Fruit fly (Drosophila melanogaster) whole organism, embryonic: ENCODE results near the gene CG15262.
A peak's percentile ranks its signal among the peaks of the same experiment; 100 is the strongest.

Experiments used
- ATbp ChIP-seq: fragments of 200-800 bp; sonication (Bioruptor generic); optimal IDR thresholded peaks from 2 replicates; lab custom pipeline; 2017; ENCODE audit warnings: missing biosample characterization, mild to moderate bottlenecking, missing genetic modification characterization, missing genetic modification reagents
- Atf6 ChIP-seq: fragments of 200-800 bp; sonication (Bioruptor generic); IDR thresholded peaks from 2 replicates; pipeline ENCODE4 v1.3.6; 2022; ENCODE audit warnings: missing biosample characterization, missing genetic modification characterization
- CG10431 ChIP-seq: fragments of 200-800 bp; sonication (Bioruptor generic); optimal IDR thresholded peaks from 3 replicates; lab custom pipeline; 2018; ENCODE audit warnings: missing biosample characterization, mild to moderate bottlenecking, missing genetic modification characterization
- CG10979 ChIP-seq: fragments of 200-800 bp; sonication (Bioruptor generic); optimal IDR thresholded peaks from 2 replicates; lab custom pipeline; 2018; ENCODE audit warnings: missing biosample characterization, mild to moderate bottlenecking, missing genetic modification characterization, moderate library complexity
- CG11093 ChIP-seq: fragments of 200-800 bp; sonication (Bioruptor generic); IDR thresholded peaks from 3 replicates; pipeline ENCODE4 v1.3.6; 2022; ENCODE audit warnings: missing biosample characterization, missing genetic modification characterization
- CG12219 ChIP-seq: fragments of 200-800 bp; sonication (Bioruptor generic); optimal IDR thresholded peaks from 3 replicates; lab custom pipeline; 2018; ENCODE audit warnings: missing biosample characterization, mild to moderate bottlenecking, missing genetic modification characterization
- CG1233 ChIP-seq: fragments of 200-800 bp; sonication (Bioruptor generic); optimal IDR thresholded peaks from 4 replicates; lab custom pipeline; 2018; ENCODE audit warnings: missing biosample characterization, mild to moderate bottlenecking, missing genetic modification characterization
- CG15696 ChIP-seq: fragments of 200-800 bp; sonication (Bioruptor generic); optimal IDR thresholded peaks from 2 replicates; lab custom pipeline; 2019; ENCODE audit warnings: missing biosample characterization, mild to moderate bottlenecking, missing genetic modification characterization, moderate library complexity
- CG16779 ChIP-seq: fragments of 200-800 bp; sonication (Bioruptor generic); IDR thresholded peaks from 2 replicates; pipeline ENCODE4 v1.3.6; 2022; ENCODE audit warnings: missing biosample characterization, missing genetic modification characterization
- CG17385 ChIP-seq: fragments of 200-800 bp; sonication (Bioruptor generic); optimal IDR thresholded peaks from 3 replicates; lab custom pipeline; 2018; ENCODE audit warnings: missing biosample characterization, mild to moderate bottlenecking, missing genetic modification characterization
- CG17568 ChIP-seq: fragments of 200-800 bp; sonication (Bioruptor generic); optimal IDR thresholded peaks from 2 replicates; lab custom pipeline; 2018; ENCODE audit warnings: missing biosample characterization, mild to moderate bottlenecking, missing genetic modification characterization, moderate library complexity
- CG30020 ChIP-seq: fragments of 200-800 bp; optimal IDR thresholded peaks from 2 replicates; lab custom pipeline; 2019; ENCODE audit warnings: missing biosample characterization, mild to moderate bottlenecking, missing genetic modification characterization, moderate library complexity
- CG3838 ChIP-seq: fragments of 200-800 bp; sonication (Bioruptor generic); optimal IDR thresholded peaks from 3 replicates; lab custom pipeline; 2016; ENCODE audit warnings: missing biosample characterization, missing genetic modification characterization
- CG4360 ChIP-seq: fragments of 200-800 bp; sonication (Bioruptor generic); IDR thresholded peaks from 2 replicates; pipeline ENCODE4 v1.3.6; 2022; ENCODE audit warnings: missing biosample characterization, missing genetic modification characterization
- CG6254 ChIP-seq: fragments of 200-800 bp; sonication (Bioruptor generic); optimal IDR thresholded peaks from 3 replicates; lab custom pipeline; 2017; ENCODE audit warnings: mild to moderate bottlenecking, missing biosample characterization, missing genetic modification reagents, missing genetic modification characterization
- CG7372 ChIP-seq: fragments of 200-800 bp; sonication (Bioruptor generic); IDR thresholded peaks from 2 replicates; pipeline ENCODE4 v1.3.6; 2022; ENCODE audit warnings: missing biosample characterization, missing genetic modification characterization
- CG9727 ChIP-seq: fragments of 200-800 bp; sonication (Bioruptor generic); optimal IDR thresholded peaks from 3 replicates; lab custom pipeline; 2017; ENCODE audit warnings: missing biosample characterization, mild to moderate bottlenecking, missing genetic modification characterization
- Doc2 ChIP-seq: fragments of 200-800 bp; sonication (Bioruptor generic); IDR thresholded peaks from 2 replicates; pipeline ENCODE4 v1.3.6; 2022; ENCODE audit warnings: missing biosample characterization, missing genetic modification characterization
- Drgx ChIP-seq: fragments of 200-800 bp; sonication (Bioruptor generic); IDR thresholded peaks from 2 replicates; pipeline ENCODE4 v1.3.6; 2022; ENCODE audit warnings: missing biosample characterization, missing genetic modification characterization
- E2f2 ChIP-seq: fragments of 200-800 bp; sonication (Bioruptor generic); IDR thresholded peaks from 2 replicates; pipeline ENCODE4 v1.3.6; 2022; ENCODE audit warnings: missing biosample characterization, missing genetic modification characterization
- HmgZ ChIP-seq: fragments of 200-800 bp; sonication (Bioruptor generic); optimal IDR thresholded peaks from 2 replicates; lab custom pipeline; 2018; ENCODE audit warnings: missing biosample characterization, mild to moderate bottlenecking, missing genetic modification characterization
- Jarid2 ChIP-seq: fragments of 200-800 bp; sonication (Bioruptor generic); optimal IDR thresholded peaks from 3 replicates; lab custom pipeline; 2017; ENCODE audit warnings: mild to moderate bottlenecking, missing biosample characterization, missing genetic modification reagents, missing genetic modification characterization
- Lpt ChIP-seq: fragments of >200 bp; optimal IDR thresholded peaks from 2 replicates; lab custom pipeline; 2018; ENCODE audit warnings: missing biosample characterization, missing genetic modification characterization
- MBD-R2 ChIP-seq: fragments of 200-800 bp; sonication (Bioruptor generic); IDR thresholded peaks from 2 replicates; pipeline ENCODE4 v1.3.6; 2022; ENCODE audit warnings: missing biosample characterization, missing genetic modification characterization
- Max ChIP-seq: fragments of 200-800 bp; sonication (Bioruptor generic); optimal IDR thresholded peaks from 2 replicates; lab custom pipeline; 2016; ENCODE audit warnings: missing biosample characterization, mild to moderate bottlenecking, missing genetic modification characterization
- Meics ChIP-seq: fragments of 200-800 bp; sonication (Bioruptor generic); optimal IDR thresholded peaks from 2 replicates; lab custom pipeline; 2017; ENCODE audit warnings: missing biosample characterization, mild to moderate bottlenecking, missing genetic modification characterization
- Myb ChIP-seq: fragments of 200-800 bp; sonication (Bioruptor generic); optimal IDR thresholded peaks from 2 replicates; lab custom pipeline; 2016; ENCODE audit warnings: missing biosample characterization, missing genetic modification characterization
- Nf-YA ChIP-seq: fragments of 200-800 bp; sonication (Bioruptor generic); IDR thresholded peaks from 2 replicates; pipeline ENCODE4 v1.3.6; 2022; ENCODE audit warnings: missing biosample characterization, missing genetic modification characterization
- NfI ChIP-seq: fragments of 200-800 bp; sonication (Bioruptor generic); optimal IDR thresholded peaks from 3 replicates; lab custom pipeline; 2018; ENCODE audit warnings: missing biosample characterization, mild to moderate bottlenecking, missing genetic modification characterization, moderate library complexity
- Rx ChIP-seq: fragments of 200-800 bp; sonication (Bioruptor generic); IDR thresholded peaks from 2 replicates; pipeline ENCODE4 v1.3.6; 2022; ENCODE audit warnings: missing biosample characterization, missing genetic modification characterization
- Sox100B ChIP-seq: fragments of 200-800 bp; sonication (Bioruptor generic); optimal IDR thresholded peaks from 3 replicates; lab custom pipeline; 2018; ENCODE audit warnings: missing biosample characterization, mild to moderate bottlenecking, missing genetic modification characterization
- Tbp ChIP-seq: fragments of >200 bp; optimal IDR thresholded peaks from 2 replicates; lab custom pipeline; 2018; ENCODE audit warnings: missing biosample characterization, missing genetic modification characterization
- bcd ChIP-seq: fragments of 200-800 bp; sonication (Bioruptor generic); optimal IDR thresholded peaks from 2 replicates; lab custom pipeline; 2017; ENCODE audit warnings: missing biosample characterization, mild to moderate bottlenecking, missing genetic modification characterization
- bigmax ChIP-seq: fragments of 200-800 bp; sonication (Bioruptor generic); optimal IDR thresholded peaks from 2 replicates; lab custom pipeline; 2018; ENCODE audit warnings: missing biosample characterization, mild to moderate bottlenecking, missing genetic modification characterization
- ci ChIP-seq: fragments of 200-800 bp; sonication (Bioruptor generic); IDR thresholded peaks from 3 replicates; pipeline ENCODE4 v1.3.6; 2022; ENCODE audit warnings: missing biosample characterization, missing genetic modification characterization
- dm ChIP-seq: fragments of 200-800 bp; sonication (Bioruptor generic); optimal IDR thresholded peaks from 3 replicates; lab custom pipeline; 2016; ENCODE audit warnings: missing biosample characterization, missing genetic modification characterization
- ewg ChIP-seq: fragments of 200-800 bp; sonication (Bioruptor generic); optimal IDR thresholded peaks from 3 replicates; lab custom pipeline; 2017; ENCODE audit warnings: mild to moderate bottlenecking, missing biosample characterization, missing genetic modification reagents, missing genetic modification characterization
- gfzf ChIP-seq: fragments of 200-800 bp; sonication (Bioruptor generic); optimal IDR thresholded peaks from 2 replicates; lab custom pipeline; 2016; ENCODE audit warnings: missing biosample characterization, mild to moderate bottlenecking, missing genetic modification characterization, moderate library complexity
- insv ChIP-seq, 2 experiments: fragments of 200-800 bp; sonication (Bioruptor generic); optimal IDR thresholded peaks; 3 replicates each; lab custom pipeline; 2016 to 2018; ENCODE audit warnings: missing biosample characterization in 2 of 2, missing genetic modification characterization in 2 of 2
- kni ChIP-seq: fragments of 200-800 bp; sonication (Bioruptor generic); optimal IDR thresholded peaks from 3 replicates; lab custom pipeline; 2017; ENCODE audit warnings: mild to moderate bottlenecking, missing biosample characterization, missing genetic modification reagents, missing genetic modification characterization
- lilli ChIP-seq: fragments of 200-800 bp; sonication (Bioruptor generic); optimal IDR thresholded peaks from 3 replicates; lab custom pipeline; 2016; ENCODE audit warnings: missing biosample characterization, missing genetic modification characterization
- mld ChIP-seq: fragments of 200-800 bp; sonication (Bioruptor generic); IDR thresholded peaks from 3 replicates; pipeline ENCODE4 v1.3.6; 2022; ENCODE audit warnings: missing biosample characterization, missing genetic modification characterization; ENCODE audit not compliant: partially characterized antibody
- oc ChIP-seq: fragments of 200-800 bp; sonication (Bioruptor generic); optimal IDR thresholded peaks from 2 replicates; lab custom pipeline; 2018; ENCODE audit warnings: missing biosample characterization, mild to moderate bottlenecking, missing genetic modification characterization, moderate library complexity
- pb ChIP-seq: fragments of 200-800 bp; sonication (Bioruptor generic); optimal IDR thresholded peaks from 3 replicates; lab custom pipeline; 2016; ENCODE audit warnings: missing biosample characterization, missing genetic modification characterization
- seq ChIP-seq: fragments of 200-800 bp; sonication (Bioruptor generic); IDR thresholded peaks from 2 replicates; pipeline ENCODE4 v1.3.6; 2022; ENCODE audit warnings: missing biosample characterization, missing genetic modification characterization
- trem ChIP-seq: fragments of 200-800 bp; optimal IDR thresholded peaks from 3 replicates; lab custom pipeline; 2019; ENCODE audit warnings: missing biosample characterization, mild to moderate bottlenecking, missing genetic modification characterization, moderate library complexity
- unc-4 ChIP-seq: fragments of 200-800 bp; sonication (Bioruptor generic); IDR thresholded peaks from 2 replicates; pipeline ENCODE4 v1.3.6; 2022; ENCODE audit warnings: missing biosample characterization, missing genetic modification characterization; ENCODE audit not compliant: partially characterized antibody
- wor ChIP-seq: fragments of 200-800 bp; sonication (Bioruptor generic); IDR thresholded peaks from 2 replicates; pipeline ENCODE4 v1.3.6; 2022; ENCODE audit warnings: missing biosample characterization, missing genetic modification characterization
- yki ChIP-seq: fragments of >200 bp; optimal IDR thresholded peaks from 3 replicates; lab custom pipeline; 2018
- z ChIP-seq: fragments of 200-800 bp; sonication (Bioruptor generic); IDR thresholded peaks from 3 replicates; pipeline ENCODE4 v1.3.6; 2022; ENCODE audit warnings: missing biosample characterization, missing genetic modification characterization

The CG15262 gene

DNA sequence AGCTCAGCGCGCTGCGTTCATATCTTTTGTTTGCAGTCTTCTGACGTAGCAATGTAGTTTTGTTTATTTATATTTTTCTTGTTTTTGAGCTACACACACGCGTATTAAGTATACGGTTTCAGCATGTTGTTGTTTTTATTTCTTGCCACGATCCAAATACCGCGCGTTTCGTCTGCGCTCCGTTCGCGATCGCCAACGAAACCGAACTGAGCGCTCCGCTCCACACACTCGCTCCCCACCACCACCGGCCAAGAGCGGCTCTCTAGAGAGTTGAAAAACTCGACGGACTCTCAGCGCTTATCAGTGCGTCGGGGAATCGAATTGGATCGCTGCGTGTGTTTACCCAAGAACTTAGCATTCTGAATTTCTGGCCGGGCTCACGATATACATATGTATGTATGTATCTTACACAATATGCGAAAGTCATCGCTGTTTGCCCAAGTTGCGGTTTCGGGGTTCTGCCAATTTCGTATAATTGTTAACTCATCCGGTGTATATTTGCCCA, 33.1 kb upstream of the CG15262 start, which contains the start of gene yuri (continued):
- TF ChIP-seq CG15696 (tag; lab: Kevin White, UChicago) (peak; percentile 8), CG1233 (peak; percentile 38), ewg (GFP tag; lab: Kevin White, UChicago) (no peak), CG11093 (GFP tag; lab: Robert Waterston, UW) (no peak), dm (GFP tag; lab: Kevin White, UChicago) (peak; percentile 46), Tbp (GFP tag; lab: Kevin White, UChicago) (no peak), CG4360 (GFP tag; lab: Robert Waterston, UW) (peak; percentile 95), lilli (peak; percentile 18), z (GFP tag; lab: Robert Waterston, UW) (peak; percentile 39; the same call in 1 of the 3 replicates), Sox100B (GFP tag; lab: Kevin White, UChicago) (no peak), seq (GFP tag; lab: Robert Waterston, UW) (peak; percentile 60; the same call in 1 of the 2 replicates), CG10431 (GFP tag; lab: Kevin White, UChicago) (peak; percentile 60), bcd (GFP tag; lab: Kevin White, UChicago) (no peak), Lpt (no peak), Doc2 (no peak), kni (GFP tag; lab: Kevin White, UChicago) (peak; percentile 79), CG16779 (0 out of 2 replicates have a peak, but pooled peaks have one; percentile 43), Meics (peak; percentile 34), CG12219 (peak; percentile 27), gfzf (GFP tag; lab: Kevin White, UChicago) (no peak), ci (GFP tag; lab: Robert Waterston, UW) (peak; percentile 80), CG9727 (GFP tag; lab: Kevin White, UChicago) (peak; percentile 36), Max (GFP tag; lab: Kevin White, UChicago) (peak; percentile 40), trem (peak; percentile 40), CG17385 (GFP tag; lab: Kevin White, UChicago) (peak; percentile 57), Atf6 (GFP tag; lab: Robert Waterston, UW) (peak; percentile 70; the same call in 1 of the 2 replicates), oc (tag; lab: Kevin White, UChicago) (peak; percentile 31), CG30020 (no peak), Rx (GFP tag; lab: Robert Waterston, UW) (no peak), ATbp (GFP tag; lab: Kevin White, UChicago) (peak; percentile 45), bigmax (GFP tag; lab: Kevin White, UChicago) (peak; percentile 1), CG17568 (GFP tag; lab: Kevin White, UChicago) (peak; percentile 53), pb (GFP tag; lab: Kevin White, UChicago) (peak; percentile 38), unc-4 (GFP tag; lab: Robert Waterston, UW) (peak; percentile 54), wor (GFP tag; lab: Robert Waterston, UW) (no peak), MBD-R2 (GFP tag; lab: Robert Waterston, UW) (0 out of 2 replicates have a peak, but pooled peaks have one; percentile 31), Nf-YA (GFP tag; lab: Robert Waterston, UW) (peak; percentile 37; the same call in 1 of the 2 replicates), insv (GFP tag; optimal IDR thresholded peaks at IDR 0.05; lab: Kevin White, UChicago) (peak in 1 of 2 experiments; percentile 87), E2f2 (GFP tag; lab: Robert Waterston, UW) (peak; percentile 33; the same call in 1 of the 2 replicates), CG6254 (GFP tag; lab: Kevin White, UChicago) (peak; percentile 67), CG3838 (no peak), HmgZ (tag; lab: Kevin White, UChicago) (peak; percentile 57), yki (lab: Kevin White, UChicago) (peak; percentile 75), CG7372 (GFP tag; lab: Robert Waterston, UW) (peak; percentile 67), Jarid2 (peak; percentile 98), NfI (no peak), CG10979 (tag; lab: Kevin White, UChicago) (peak; percentile 26), mld (GFP tag; lab: Robert Waterston, UW) (0 out of 3 replicates have a peak, but pooled peaks have one; percentile 18), Drgx (GFP tag; lab: Robert Waterston, UW) (peak; percentile 72), Myb (GFP tag; lab: Kevin White, UChicago) (peak; percentile 7)
